Fruit fly (Drosophila melanogaster) whole organism, larva: ENCODE results near the gene Mettl4.

Experiments
- noc ChIP-seq: fragments of 200-800 bp; sonication (Bioruptor generic); optimal IDR thresholded peaks from 3 replicates; lab custom pipeline; 2019; ENCODE audit warnings: missing biosample characterization, mild to moderate bottlenecking, missing genetic modification characterization, moderate library complexity

Mettl4 gene

DNA sequence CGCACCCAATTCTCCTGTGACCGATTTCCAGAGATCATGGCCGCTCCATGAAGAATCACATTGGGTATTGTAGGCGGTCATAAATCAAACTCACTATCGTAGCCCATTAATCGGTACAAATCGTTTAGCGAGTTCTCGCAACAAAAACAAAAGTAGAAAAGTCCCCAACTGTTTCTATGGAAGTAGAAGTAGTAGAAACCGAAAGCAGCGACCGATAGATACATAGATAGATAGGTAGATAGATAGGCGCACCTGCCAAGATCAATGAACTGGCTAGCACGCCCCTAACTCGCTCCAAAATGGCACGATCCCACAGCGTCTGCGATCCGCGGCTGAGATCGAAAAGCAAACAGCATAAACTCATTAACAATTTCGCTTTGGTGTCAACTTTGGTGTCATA lies 50.2 kb downstream of the Mettl4 start:
- TF ChIP-seq noc (tag; lab: Kevin White, UChicago): no peak
